Worm (Caenorhabditis elegans) whole organism, L4 larva: ENCODE results near the gene asns-2.

Experiments used
- F44E2.7 ChIP-seq: fragments of 200-800 bp; sonication (Bioruptor generic); IDR thresholded peaks from 2 replicates; pipeline ENCODE4 v2.1.2; 2022; ENCODE audit warnings: missing genetic modification characterization, missing compliant biosample characterization
- F49E8.2 ChIP-seq: sonication (generic microtip); optimal IDR thresholded peaks from 2 replicates; lab custom pipeline; 2016; ENCODE audit warnings: missing compliant biosample characterization, mild to moderate bottlenecking, missing genetic modification characterization, borderline replicate concordance
- R02D3.7 ChIP-seq: fragments of 150-350 bp; sonication (generic microtip); optimal IDR thresholded peaks from 3 replicates; lab custom pipeline; 2014; ENCODE audit warnings: missing biosample characterization, missing genetic modification characterization
- T20F7.1 ChIP-seq: fragments of 200-800 bp; sonication (Bioruptor generic); optimal IDR thresholded peaks from 2 replicates; lab custom pipeline; 2018; ENCODE audit warnings: mild to moderate bottlenecking, missing genetic modification characterization, missing compliant biosample characterization
- T26A8.4 ChIP-seq: fragments of 200-800 bp; sonication (Bioruptor generic); IDR thresholded peaks from 2 replicates; pipeline ENCODE4 v1.3.6; 2022; ENCODE audit warnings: missing genetic modification characterization, missing compliant biosample characterization
- Y75B8A.6 ChIP-seq: fragments of 200-800 bp; sonication (Bioruptor generic); IDR thresholded peaks from 2 replicates; pipeline ENCODE4 v1.3.6; 2022; ENCODE audit warnings: missing genetic modification reagents, missing genetic modification characterization, missing compliant biosample characterization
- aha-1 ChIP-seq: fragments of 150-350 bp; peaks from one replicate; lab custom pipeline; 2014; ENCODE audit warnings: missing biosample characterization, missing genetic modification characterization
- aly-2 ChIP-seq: sonication (generic microtip); optimal IDR thresholded peaks from 2 replicates; lab custom pipeline; 2018; ENCODE audit warnings: missing biosample characterization, missing genetic modification characterization
- attf-4 ChIP-seq: sonication (generic microtip); optimal IDR thresholded peaks from 3 replicates; lab custom pipeline; 2017; ENCODE audit warnings: missing biosample characterization, missing genetic modification characterization
- ceh-28 ChIP-seq: fragments of 150-350 bp; optimal IDR thresholded peaks from 2 replicates; lab custom pipeline; 2014; ENCODE audit warnings: missing biosample characterization, missing genetic modification reagents, missing genetic modification characterization
- ceh-44 ChIP-seq: fragments of 200-800 bp; sonication (Bioruptor generic); IDR thresholded peaks from 2 replicates; pipeline ENCODE4 v1.3.6; 2022; ENCODE audit warnings: missing genetic modification reagents, missing genetic modification characterization, missing compliant biosample characterization
- ceh-82 ChIP-seq: sonication (generic microtip); optimal IDR thresholded peaks from 2 replicates; lab custom pipeline; 2017; ENCODE audit warnings: missing biosample characterization, missing genetic modification characterization
- daf-16 ChIP-seq, 3 experiments: sonication (generic microtip); optimal IDR thresholded peaks; 2 replicates each; lab custom pipeline; 2016 to 2017; ENCODE audit warnings: missing genetic modification characterization in 3 of 3, missing genetic modification reagents in 3 of 3, mild to moderate bottlenecking in 2 of 3, missing compliant biosample characterization in 2 of 3, missing biosample characterization in 1 of 3, moderate library complexity in 1 of 3
- dmd-8 ChIP-seq: fragments of 200-800 bp; sonication (Bioruptor generic); IDR thresholded peaks from 2 replicates; pipeline ENCODE4 v1.3.6; 2022; ENCODE audit warnings: missing genetic modification characterization, missing compliant biosample characterization
- duxl-1 ChIP-seq: sonication (generic microtip); optimal IDR thresholded peaks from 2 replicates; lab custom pipeline; 2016; ENCODE audit warnings: mild to moderate bottlenecking, missing genetic modification characterization, moderate library complexity, missing compliant biosample characterization; ENCODE audit not compliant: poor library complexity
- dve-1 ChIP-seq: sonication (generic microtip); optimal IDR thresholded peaks from 2 replicates; lab custom pipeline; 2017; ENCODE audit warnings: antibody characterized with exemption, mild to moderate bottlenecking, missing genetic modification characterization, missing compliant biosample characterization; ENCODE audit not compliant: insufficient read depth
- fkh-10 ChIP-seq: fragments of 150-350 bp; optimal IDR thresholded peaks from 2 replicates; lab custom pipeline; 2014; ENCODE audit warnings: missing biosample characterization, missing genetic modification reagents, missing genetic modification characterization
- gei-8 ChIP-seq: fragments of 200-800 bp; sonication (Bioruptor generic); optimal IDR thresholded peaks from 2 replicates; lab custom pipeline; 2018; ENCODE audit warnings: mild to moderate bottlenecking, missing genetic modification characterization, missing compliant biosample characterization
- lim-7 ChIP-seq: fragments of 200-800 bp; sonication (Bioruptor generic); IDR thresholded peaks from 2 replicates; pipeline ENCODE4 v1.3.6; 2022; ENCODE audit warnings: missing genetic modification characterization, missing compliant biosample characterization
- lin-1 ChIP-seq: fragments of 200-800 bp; sonication (Bioruptor generic); IDR thresholded peaks from 2 replicates; pipeline ENCODE4 v1.3.6; 2022; ENCODE audit warnings: missing genetic modification reagents, missing genetic modification characterization, missing compliant biosample characterization
- lin-38 ChIP-seq: fragments of 200-800 bp; sonication (Bioruptor generic); IDR thresholded peaks from 2 replicates; pipeline ENCODE4 v1.3.6; 2022; ENCODE audit warnings: missing genetic modification reagents, missing genetic modification characterization, missing compliant biosample characterization
- lir-3 ChIP-seq: sonication (generic microtip); optimal IDR thresholded peaks from 2 replicates; lab custom pipeline; 2016; ENCODE audit warnings: mild to moderate bottlenecking, missing genetic modification characterization, missing compliant biosample characterization
- lsy-2 ChIP-seq, 2 experiments: fragments of 150-350 bp in 1 of 2; sonication (generic microtip) in 1 of 2; optimal IDR thresholded peaks; 2 replicates each; lab custom pipeline; 2014 to 2017; ENCODE audit warnings: missing biosample characterization in 2 of 2, missing genetic modification characterization in 2 of 2
- madf-5 ChIP-seq, 2 experiments: fragments of 200-800 bp; sonication (Bioruptor generic); IDR thresholded peaks; 2 replicates each; pipeline ENCODE4 v1.3.6; 2022; ENCODE audit warnings: missing compliant biosample characterization in 2 of 2, missing genetic modification characterization in 2 of 2
- mdl-1 ChIP-seq, 2 experiments: fragments of 150-350 bp in 1 of 2; sonication (generic microtip) in 1 of 2; optimal IDR thresholded peaks; 2 replicates each; lab custom pipeline; 2014 to 2017; ENCODE audit warnings: missing biosample characterization in 2 of 2, missing genetic modification characterization in 2 of 2
- mep-1 ChIP-seq: fragments of 150-350 bp; sonication (generic microtip); optimal IDR thresholded peaks from 3 replicates; lab custom pipeline; 2014; ENCODE audit warnings: missing biosample characterization, missing genetic modification characterization
- nhr-25 ChIP-seq: sonication (generic microtip); optimal IDR thresholded peaks from 2 replicates; lab custom pipeline; 2017; ENCODE audit warnings: missing genetic modification characterization, mild to moderate bottlenecking, missing compliant biosample characterization, antibody characterized with exemption, moderate library complexity, borderline replicate concordance; ENCODE audit not compliant: insufficient read depth
- nhr-28 ChIP-seq: fragments of 150-350 bp; optimal IDR thresholded peaks from 2 replicates; lab custom pipeline; 2014; ENCODE audit warnings: missing biosample characterization, missing genetic modification characterization
- nhr-41 ChIP-seq: fragments of 200-800 bp; sonication (Bioruptor generic); IDR thresholded peaks from 2 replicates; pipeline ENCODE4 v1.3.6; 2022; ENCODE audit warnings: missing genetic modification reagents, missing genetic modification characterization, missing compliant biosample characterization
- nhr-48 ChIP-seq: sonication (generic microtip); optimal IDR thresholded peaks from 2 replicates; lab custom pipeline; 2016; ENCODE audit warnings: mild to moderate bottlenecking, missing genetic modification characterization, missing compliant biosample characterization
- nhr-6 ChIP-seq: fragments of 150-350 bp; optimal IDR thresholded peaks from 2 replicates; lab custom pipeline; 2014; ENCODE audit warnings: missing biosample characterization, missing genetic modification characterization
- nhr-77 ChIP-seq: fragments of 150-350 bp; optimal IDR thresholded peaks from 2 replicates; lab custom pipeline; 2014; ENCODE audit warnings: missing biosample characterization, missing genetic modification characterization
- pha-4 ChIP-seq, 2 experiments: fragments of 150-350 bp in 1 of 2; fragments of 200-800 bp in 1 of 2; sonication (Bioruptor generic) in 1 of 2; IDR thresholded peaks in 1 of 2; optimal IDR thresholded peaks in 1 of 2; 2 replicates each; pipeline versions ENCODE4 v1.3.6 to Lab custom; 2014 to 2022; ENCODE audit warnings: missing genetic modification characterization in 2 of 2, missing genetic modification reagents in 2 of 2, missing biosample characterization in 1 of 2, missing compliant biosample characterization in 1 of 2
- php-3 ChIP-seq: fragments of 200-800 bp; sonication (Bioruptor generic); IDR thresholded peaks from 2 replicates; pipeline ENCODE4 v1.3.6; 2022; ENCODE audit warnings: missing genetic modification reagents, missing genetic modification characterization, missing compliant biosample characterization
- pqm-1 ChIP-seq: sonication (generic microtip); optimal IDR thresholded peaks from 2 replicates; lab custom pipeline; 2017; ENCODE audit warnings: missing biosample characterization, missing genetic modification characterization
- set-16 ChIP-seq: fragments of 200-800 bp; sonication (Bioruptor generic); IDR thresholded peaks from 2 replicates; pipeline ENCODE4 v1.3.6; 2022; ENCODE audit warnings: missing genetic modification reagents, missing genetic modification characterization, missing compliant biosample characterization
- skn-1 ChIP-seq: fragments of 150-350 bp; optimal IDR thresholded peaks from 2 replicates; lab custom pipeline; 2014; ENCODE audit warnings: missing biosample characterization, missing genetic modification characterization
- unc-130 ChIP-seq: sonication (generic microtip); optimal IDR thresholded peaks from 2 replicates; lab custom pipeline; 2016; ENCODE audit warnings: missing genetic modification reagents, missing genetic modification characterization, missing compliant biosample characterization
- unc-39 ChIP-seq: sonication (generic microtip); optimal IDR thresholded peaks from 2 replicates; lab custom pipeline; 2017; ENCODE audit warnings: missing biosample characterization, missing genetic modification characterization
- unc-62 ChIP-seq, 3 experiments: fragments of 150-350 bp in 1 of 3; sonication (generic microtip); optimal IDR thresholded peaks in 2 of 3; peaks in 1 of 3; 1 replicate in 1 of 3; 2 replicates in 2 of 3; lab custom pipeline; 2014 to 2017; ENCODE audit warnings: missing biosample characterization in 3 of 3, missing genetic modification characterization in 3 of 3, missing genetic modification reagents in 3 of 3, missing genotype in 1 of 3
- vab-7 ChIP-seq: fragments of 200-800 bp; sonication (Bioruptor generic); IDR thresholded peaks from 2 replicates; pipeline ENCODE4 v1.3.6; 2022; ENCODE audit warnings: missing genetic modification reagents, missing genetic modification characterization, missing compliant biosample characterization
- zag-1 ChIP-seq: fragments of 150-350 bp; optimal IDR thresholded peaks from 2 replicates; lab custom pipeline; 2014; ENCODE audit warnings: missing biosample characterization, missing genetic modification characterization
- zfp-3 ChIP-seq: fragments of 200-800 bp; sonication (Bioruptor generic); conservative IDR thresholded peaks from 2 replicates; pipeline ENCODE4 v1.3.6; 2022; ENCODE audit warnings: missing genetic modification reagents, missing genetic modification characterization, missing compliant biosample characterization
- zip-2 ChIP-seq: fragments of 150-350 bp; optimal IDR thresholded peaks from 2 replicates; lab custom pipeline; 2014; ENCODE audit warnings: missing biosample characterization, missing genetic modification characterization

Gene asns-2

ce11 chrX:8718153-8718552 lies 32.6 kb downstream of the asns-2 start (continued):
- TF ChIP-seq unc-62 (GFP tag; optimal IDR thresholded peaks at IDR 0.05 in 1 of 2; lab: Kevin White, UChicago), result no peak
- TF ChIP-seq unc-62 (tag; optimal IDR thresholded peaks at IDR 0.05; lab: Kevin White, UChicago), result no peak
- 0 out of 2 replicates have a peak, but pooled peaks have one; percentile 13 for TF ChIP-seq pha-4 (GFP tag; IDR thresholded peaks at IDR 0.05; lab: Robert Waterston, UW)
- TF ChIP-seq pha-4 (tag; optimal IDR thresholded peaks at IDR 0.05; lab: Kevin White, UChicago), result no peak
- no peak for TF ChIP-seq nhr-48 (tag; lab: Kevin White, UChicago)
- no peak for TF ChIP-seq F44E2.7
- no peak for TF ChIP-seq ceh-44
- no peak for TF ChIP-seq ceh-82
- TF ChIP-seq nhr-28 (tag; lab: Kevin White, UChicago), result peak; percentile 42
- TF ChIP-seq Y75B8A.6 (GFP tag; lab: Robert Waterston, UW), result no peak
- no peak for TF ChIP-seq fkh-10
- no peak for TF ChIP-seq mep-1 (tag; lab: Kevin White, UChicago)
- TF ChIP-seq mdl-1 (tag; optimal IDR thresholded peaks at IDR 0.05; lab: Kevin White, UChicago), result no peak
- TF ChIP-seq ceh-28 (tag; lab: Kevin White, UChicago), result no peak
- no peak for TF ChIP-seq lir-3 (tag; lab: Kevin White, UChicago)
- no peak for TF ChIP-seq gei-8 (GFP tag; lab: Kevin White, UChicago)
- no peak for TF ChIP-seq dmd-8 (GFP tag; lab: Robert Waterston, UW)
- no peak for TF ChIP-seq attf-4
- TF ChIP-seq lin-38 (GFP tag; lab: Robert Waterston, UW), result no peak
- TF ChIP-seq unc-39 (tag; lab: Kevin White, UChicago), result no peak
- TF ChIP-seq R02D3.7 (tag; lab: Kevin White, UChicago), result no peak
- no peak for TF ChIP-seq lsy-2 (tag; optimal IDR thresholded peaks at IDR 0.05; lab: Kevin White, UChicago)
- TF ChIP-seq php-3 (GFP tag; lab: Robert Waterston, UW), result peak; percentile 28; the same call in 1 of the 2 replicates
- no peak for TF ChIP-seq nhr-6 (tag; lab: Kevin White, UChicago)
- TF ChIP-seq T20F7.1 (GFP tag; lab: Kevin White, UChicago), result peak; percentile 34
- TF ChIP-seq vab-7 (GFP tag; lab: Robert Waterston, UW), result no peak
- TF ChIP-seq zip-2, result no peak
- TF ChIP-seq lin-1 (GFP tag; lab: Robert Waterston, UW), result no peak
- no peak for TF ChIP-seq unc-130 (GFP tag; lab: Kevin White, UChicago)
- TF ChIP-seq aly-2 (tag; lab: Kevin White, UChicago), result no peak
- TF ChIP-seq zag-1, result no peak
- TF ChIP-seq T26A8.4, result 0 out of 2 replicates have a peak, but pooled peaks have one; percentile 10
- TF ChIP-seq F49E8.2 (tag; lab: Kevin White, UChicago), result no peak
- no peak for TF ChIP-seq zfp-3 (GFP tag; lab: Robert Waterston, UW)
- no peak for TF ChIP-seq daf-16 (GFP tag; optimal IDR thresholded peaks at IDR 0.05; lab: Kevin White, UChicago)
- peak; percentile 71 for TF ChIP-seq daf-16 (tag; optimal IDR thresholded peaks at IDR 0.05; lab: Kevin White, UChicago)
- TF ChIP-seq nhr-41 (GFP tag; lab: Robert Waterston, UW), result no peak
- TF ChIP-seq set-16, result no peak
- TF ChIP-seq nhr-25 (tag; lab: Kevin White, UChicago), result no peak
- TF ChIP-seq nhr-77 (tag; lab: Kevin White, UChicago), result peak; percentile 93
- TF ChIP-seq, all 104 proteins: peak for 9

ce11 chrX:8716822-8717221 lies 33.9 kb downstream of the asns-2 start, which contains the start of gene F53A9.7:
F53A9.7 (minus strand) TSS chrX:8716922.
- no peak for TF ChIP-seq lim-7 (GFP tag; lab: Robert Waterston, UW)
- TF ChIP-seq dve-1, result peak; percentile 13
- no peak for TF ChIP-seq nhr-41 (GFP tag; lab: Robert Waterston, UW)
- no peak for TF ChIP-seq F49E8.2 (tag; lab: Kevin White, UChicago)
- TF ChIP-seq aha-1 (tag; lab: Kevin White, UChicago), result peak; percentile 25
- no peak for TF ChIP-seq attf-4
- no peak for TF ChIP-seq skn-1 (tag; lab: Kevin White, UChicago)
- TF ChIP-seq duxl-1 (tag; lab: Kevin White, UChicago), result no peak
- no peak for TF ChIP-seq pqm-1 (tag; lab: Kevin White, UChicago)
- TF ChIP-seq unc-62 (GFP tag; optimal IDR thresholded peaks at IDR 0.05 in 1 of 2; lab: Kevin White, UChicago), result peak in 1 of 2 experiments; percentile 60
- TF ChIP-seq unc-62 (tag; optimal IDR thresholded peaks at IDR 0.05; lab: Kevin White, UChicago), result no peak
- no peak for TF ChIP-seq madf-5 (GFP tag; IDR thresholded peaks at IDR 0.05; lab: Robert Waterston, UW)
- TF ChIP-seq, all 104 proteins: peak for 3
